Fruit fly (Drosophila melanogaster) Kc167 (cell line): ENCODE results near the gene Elys.

ENCODE experiments used
- insv ChIP-seq: fragments of >200 bp; optimal IDR thresholded peaks from 3 replicates; lab custom pipeline; 2018; ENCODE audit warnings: missing external identifiers
- psq ChIP-seq: fragments of >200 bp; optimal IDR thresholded peaks from 2 replicates; lab custom pipeline; 2017; ENCODE audit warnings: missing external identifiers
- ttk ChIP-seq: sonication (Bioruptor generic); optimal IDR thresholded peaks from 2 replicates; lab custom pipeline; 2017; ENCODE audit warnings: missing external identifiers

DNA sequence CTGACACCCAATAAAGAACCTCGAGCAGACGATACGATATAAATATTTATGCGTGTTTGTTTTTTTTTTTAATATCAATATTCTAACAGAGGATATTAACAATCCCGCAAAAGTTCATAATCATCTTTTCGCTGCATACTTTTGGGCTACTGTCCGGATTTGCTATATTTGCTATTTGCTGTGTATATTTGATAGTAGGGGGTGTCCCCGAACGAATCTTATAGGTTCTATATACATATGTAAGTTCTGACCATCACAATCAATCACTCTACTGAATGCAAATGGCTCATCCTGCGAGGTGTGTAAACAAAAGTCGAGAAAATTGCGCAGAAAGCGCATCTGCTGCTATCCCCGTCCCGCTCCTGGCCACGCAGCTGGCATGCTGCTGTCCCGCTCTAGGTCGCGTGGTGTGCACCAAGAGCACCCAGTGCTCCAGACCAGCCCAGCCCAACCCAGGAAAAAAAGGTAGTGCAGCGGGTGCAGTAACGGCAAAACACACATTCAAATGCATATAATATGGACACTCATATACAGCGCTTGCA is 11.3 kb upstream of the Elys start:
- TF ChIP-seq insv (no peak), psq (lab: Kevin White, UChicago) (no peak), ttk (lab: Kevin White, UChicago) (no peak)
